Fruit fly (Drosophila melanogaster) whole organism, embryonic: ENCODE measurements around the gene Sumo.

Experiments
- Adf1 ChIP-seq: fragments of 200-800 bp; sonication (Bioruptor generic); IDR thresholded peaks from 2 replicates; pipeline ENCODE4 v1.3.6; 2022; ENCODE audit warnings: missing biosample characterization, missing genetic modification characterization
- B-H2 ChIP-seq: fragments of 200-800 bp; sonication (Bioruptor generic); optimal IDR thresholded peaks from 2 replicates; lab custom pipeline; 2018; ENCODE audit warnings: missing biosample characterization, mild to moderate bottlenecking, missing genetic modification characterization
- BEAF-32 ChIP-seq: fragments of 200-800 bp; sonication (Bioruptor generic); optimal IDR thresholded peaks from 3 replicates; lab custom pipeline; 2017; ENCODE audit warnings: missing biosample characterization, missing genetic modification characterization, mild to moderate bottlenecking, moderate library complexity, missing genetic modification reagents
- Bgb ChIP-seq: fragments of 200-800 bp; sonication (Bioruptor generic); IDR thresholded peaks from 2 replicates; pipeline ENCODE4 v1.3.6; 2022; ENCODE audit warnings: missing biosample characterization, missing genetic modification characterization; ENCODE audit not compliant: partially characterized antibody
- CG10147 ChIP-seq: fragments of 200-800 bp; sonication (Bioruptor generic); optimal IDR thresholded peaks from 2 replicates; lab custom pipeline; 2019; ENCODE audit warnings: missing biosample characterization, mild to moderate bottlenecking, missing genetic modification characterization, moderate library complexity
- CG10366 ChIP-seq: fragments of 200-800 bp; sonication (Bioruptor generic); IDR thresholded peaks from 2 replicates; pipeline ENCODE4 v1.3.6; 2022; ENCODE audit warnings: missing biosample characterization, missing genetic modification characterization
- CG10565 ChIP-seq: fragments of 200-800 bp; sonication (Bioruptor generic); optimal IDR thresholded peaks from 3 replicates; lab custom pipeline; 2016; ENCODE audit warnings: missing biosample characterization, mild to moderate bottlenecking, missing genetic modification characterization
- CG12236 ChIP-seq: fragments of 200-800 bp; sonication (Bioruptor generic); optimal IDR thresholded peaks from 2 replicates; lab custom pipeline; 2016; ENCODE audit warnings: missing biosample characterization, missing genetic modification characterization
- CG12659 ChIP-seq: fragments of 200-800 bp; sonication (Bioruptor generic); optimal IDR thresholded peaks from 3 replicates; lab custom pipeline; 2017; ENCODE audit warnings: mild to moderate bottlenecking, missing biosample characterization, missing genetic modification reagents, missing genetic modification characterization
- CG13287 ChIP-seq: fragments of 200-800 bp; sonication (Bioruptor generic); IDR thresholded peaks from 2 replicates; pipeline ENCODE4 v1.3.6; 2022; ENCODE audit warnings: missing biosample characterization, missing genetic modification characterization; ENCODE audit not compliant: partially characterized antibody
- CG14710 ChIP-seq: fragments of 200-800 bp; sonication (Bioruptor generic); optimal IDR thresholded peaks from 3 replicates; lab custom pipeline; 2019; ENCODE audit warnings: missing biosample characterization, mild to moderate bottlenecking, missing genetic modification characterization, moderate library complexity
- CG14860 ChIP-seq: fragments of 200-800 bp; sonication (Bioruptor generic); IDR thresholded peaks from 3 replicates; pipeline ENCODE4 v1.3.6; 2022; ENCODE audit warnings: missing biosample characterization, missing genetic modification characterization; ENCODE audit not compliant: partially characterized antibody
- CG1529 ChIP-seq: fragments of 200-800 bp; sonication (Bioruptor generic); optimal IDR thresholded peaks from 3 replicates; lab custom pipeline; 2018; ENCODE audit warnings: missing biosample characterization, missing genetic modification characterization
- CG1603 ChIP-seq: fragments of 200-800 bp; sonication (Bioruptor generic); optimal IDR thresholded peaks from 2 replicates; lab custom pipeline; 2019; ENCODE audit warnings: missing biosample characterization, mild to moderate bottlenecking, missing genetic modification characterization, moderate library complexity
- CG17328 ChIP-seq: fragments of 200-800 bp; sonication (Bioruptor generic); IDR thresholded peaks from 2 replicates; pipeline ENCODE4 v1.3.6; 2022; ENCODE audit warnings: missing biosample characterization, missing genetic modification characterization
- CG17829 ChIP-seq: fragments of 200-800 bp; optimal IDR thresholded peaks from 2 replicates; lab custom pipeline; 2019; ENCODE audit warnings: missing biosample characterization, mild to moderate bottlenecking, missing genetic modification characterization, moderate library complexity
- CG1832 ChIP-seq: fragments of 200-800 bp; sonication (Bioruptor generic); optimal IDR thresholded peaks from 2 replicates; lab custom pipeline; 2017; ENCODE audit warnings: missing biosample characterization, mild to moderate bottlenecking, missing genetic modification characterization, inconsistent platforms
- CG18764 ChIP-seq: fragments of 200-800 bp; sonication (Bioruptor generic); optimal IDR thresholded peaks from 3 replicates; lab custom pipeline; 2016; ENCODE audit warnings: missing biosample characterization, missing genetic modification characterization
- CG30020 ChIP-seq: fragments of 200-800 bp; optimal IDR thresholded peaks from 2 replicates; lab custom pipeline; 2019; ENCODE audit warnings: missing biosample characterization, mild to moderate bottlenecking, missing genetic modification characterization, moderate library complexity
- CG31441 ChIP-seq: fragments of 200-800 bp; sonication (Bioruptor generic); IDR thresholded peaks from 2 replicates; pipeline ENCODE4 v1.3.6; 2022; ENCODE audit warnings: missing biosample characterization, missing genetic modification characterization
- CG34224 ChIP-seq: fragments of 200-800 bp; sonication (Bioruptor generic); IDR thresholded peaks from 3 replicates; pipeline ENCODE4 v1.3.6; 2022; ENCODE audit warnings: missing biosample characterization, missing genetic modification characterization; ENCODE audit not compliant: partially characterized antibody
- CG34422 ChIP-seq: fragments of 200-800 bp; sonication (Bioruptor generic); IDR thresholded peaks from 3 replicates; pipeline ENCODE4 v1.3.6; 2022; ENCODE audit warnings: missing biosample characterization, missing genetic modification characterization
- CG43689 ChIP-seq: fragments of 200-800 bp; sonication (Bioruptor generic); IDR thresholded peaks from 2 replicates; pipeline ENCODE4 v1.3.6; 2022; ENCODE audit warnings: missing biosample characterization, missing genetic modification characterization
- CG4707 ChIP-seq: fragments of 200-800 bp; sonication (Bioruptor generic); optimal IDR thresholded peaks from 2 replicates; lab custom pipeline; 2018; ENCODE audit warnings: missing biosample characterization, mild to moderate bottlenecking, missing genetic modification characterization, moderate library complexity
- CG7556 ChIP-seq: fragments of 200-800 bp; sonication (Bioruptor generic); optimal IDR thresholded peaks from 2 replicates; lab custom pipeline; 2017; ENCODE audit warnings: missing biosample characterization, mild to moderate bottlenecking, missing genetic modification characterization
- CrebB ChIP-seq: fragments of 200-800 bp; sonication (Bioruptor generic); optimal IDR thresholded peaks from 3 replicates; lab custom pipeline; 2018; ENCODE audit warnings: missing biosample characterization, mild to moderate bottlenecking, missing genetic modification characterization
- D19B ChIP-seq: fragments of 200-800 bp; sonication (Bioruptor generic); optimal IDR thresholded peaks from 2 replicates; lab custom pipeline; 2017; ENCODE audit warnings: missing biosample characterization, mild to moderate bottlenecking, missing genetic modification characterization
- Ets97D ChIP-seq: fragments of 200-800 bp; sonication (Bioruptor generic); optimal IDR thresholded peaks from 3 replicates; lab custom pipeline; 2016; ENCODE audit warnings: missing biosample characterization, missing genetic modification characterization
- MBD-R2 ChIP-seq: fragments of 200-800 bp; sonication (Bioruptor generic); IDR thresholded peaks from 2 replicates; pipeline ENCODE4 v1.3.6; 2022; ENCODE audit warnings: missing biosample characterization, missing genetic modification characterization
- MTF-1 ChIP-seq: fragments of 200-800 bp; sonication (Bioruptor generic); optimal IDR thresholded peaks from 2 replicates; lab custom pipeline; 2018; ENCODE audit warnings: missing biosample characterization, mild to moderate bottlenecking, missing genetic modification characterization, borderline replicate concordance
- PHDP ChIP-seq: fragments of 200-800 bp; sonication (Bioruptor generic); optimal IDR thresholded peaks from 3 replicates; lab custom pipeline; 2018; ENCODE audit warnings: missing biosample characterization, mild to moderate bottlenecking, missing genetic modification characterization, moderate library complexity
- abd-A ChIP-seq: fragments of 200-800 bp; sonication (Bioruptor generic); optimal IDR thresholded peaks from 3 replicates; lab custom pipeline; 2019; ENCODE audit warnings: missing biosample characterization, mild to moderate bottlenecking, missing genetic modification characterization, moderate library complexity
- ac ChIP-seq: fragments of 200-800 bp; sonication (Bioruptor generic); optimal IDR thresholded peaks from 3 replicates; lab custom pipeline; 2017; ENCODE audit warnings: missing biosample characterization, mild to moderate bottlenecking, missing genetic modification characterization
- ash1 ChIP-seq: fragments of 200-800 bp; sonication (Bioruptor generic); optimal IDR thresholded peaks from 2 replicates; lab custom pipeline; 2018; ENCODE audit warnings: missing biosample characterization, mild to moderate bottlenecking, missing genetic modification characterization
- cad ChIP-seq: fragments of >200 bp; optimal IDR thresholded peaks from 2 replicates; lab custom pipeline; 2017; ENCODE audit warnings: missing biosample characterization, missing genetic modification characterization
- cg ChIP-seq: fragments of 200-800 bp; sonication (Bioruptor generic); optimal IDR thresholded peaks from 3 replicates; lab custom pipeline; 2019; ENCODE audit warnings: missing biosample characterization, mild to moderate bottlenecking, missing genetic modification characterization, moderate library complexity
- chinmo ChIP-seq: fragments of 200-800 bp; sonication (Bioruptor generic); IDR thresholded peaks from 4 replicates; pipeline ENCODE4 v1.3.6; 2022; ENCODE audit warnings: missing biosample characterization, missing genetic modification characterization; ENCODE audit not compliant: partially characterized antibody
- dati ChIP-seq: fragments of 200-800 bp; sonication (Bioruptor generic); IDR thresholded peaks from 2 replicates; pipeline ENCODE4 v1.3.6; 2022; ENCODE audit warnings: missing biosample characterization, missing genetic modification characterization
- gcm ChIP-seq: fragments of 200-800 bp; sonication (Bioruptor generic); optimal IDR thresholded peaks from 2 replicates; lab custom pipeline; 2019; ENCODE audit warnings: missing biosample characterization, mild to moderate bottlenecking, missing genetic modification characterization, moderate library complexity
- ham ChIP-seq: fragments of 200-800 bp; sonication (Bioruptor generic); IDR thresholded peaks from 2 replicates; pipeline ENCODE4 v1.3.6; 2022; ENCODE audit warnings: missing biosample characterization, missing genetic modification characterization
- hbn ChIP-seq: fragments of 200-800 bp; sonication (Bioruptor generic); IDR thresholded peaks from 2 replicates; pipeline ENCODE4 v1.3.6; 2022; ENCODE audit warnings: missing biosample characterization, missing genetic modification characterization; ENCODE audit not compliant: partially characterized antibody
- inv ChIP-seq: fragments of 200-800 bp; sonication (Bioruptor generic); IDR thresholded peaks from 2 replicates; pipeline ENCODE4 v1.3.6; 2022; ENCODE audit warnings: missing biosample characterization, missing genetic modification characterization; ENCODE audit not compliant: partially characterized antibody
- jigr1 ChIP-seq: fragments of 200-800 bp; sonication (Bioruptor generic); IDR thresholded peaks from 3 replicates; pipeline ENCODE4 v1.3.6; 2022; ENCODE audit warnings: missing biosample characterization, missing genetic modification characterization
- knrl ChIP-seq: fragments of 200-800 bp; sonication (Bioruptor generic); IDR thresholded peaks from 3 replicates; pipeline ENCODE4 v1.3.6; 2022; ENCODE audit warnings: missing biosample characterization, missing genetic modification characterization; ENCODE audit not compliant: partially characterized antibody
- luna ChIP-seq: fragments of 200-800 bp; sonication (Bioruptor generic); optimal IDR thresholded peaks from 2 replicates; lab custom pipeline; 2016; ENCODE audit warnings: missing biosample characterization, missing genetic modification characterization
- org-1 ChIP-seq: fragments of 200-800 bp; sonication (Bioruptor generic); optimal IDR thresholded peaks from 2 replicates; lab custom pipeline; 2017; ENCODE audit warnings: missing biosample characterization, missing genetic modification characterization
- pfk ChIP-seq: fragments of 200-800 bp; sonication (Bioruptor generic); optimal IDR thresholded peaks from 2 replicates; lab custom pipeline; 2018; ENCODE audit warnings: missing biosample characterization, mild to moderate bottlenecking, missing genetic modification characterization, moderate library complexity
- slp2 ChIP-seq: fragments of 200-800 bp; sonication (Bioruptor generic); optimal IDR thresholded peaks from 2 replicates; lab custom pipeline; 2016; ENCODE audit warnings: missing biosample characterization, missing genetic modification characterization

The Sumo gene

DNA sequence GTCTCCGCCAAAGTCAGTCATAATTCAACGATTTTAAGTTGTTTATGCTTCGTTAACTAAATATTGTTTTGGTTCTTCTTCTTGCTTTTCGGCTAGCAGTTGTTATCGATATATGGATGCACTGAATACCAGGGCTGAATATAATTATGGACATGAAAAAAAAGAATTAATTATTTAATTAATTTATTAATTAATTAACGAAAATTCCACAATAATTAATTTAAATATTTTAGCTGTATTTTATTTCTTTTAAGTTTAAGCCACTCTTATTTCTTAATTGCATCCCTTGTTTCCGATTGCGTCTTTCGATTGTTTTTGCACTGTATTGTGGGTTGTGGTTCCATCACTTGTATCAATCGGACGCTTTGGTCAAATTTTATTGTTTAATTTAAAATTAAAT, 17.3 kb downstream of the Sumo start, which contains the start of the genes Gas41 and SA1 (continued):
- TF ChIP-seq CG10565 (GFP tag; lab: Kevin White, UChicago) (no peak), org-1 (GFP tag; lab: Kevin White, UChicago) (no peak), ac (GFP tag; lab: Kevin White, UChicago) (no peak), abd-A (no peak), dati (GFP tag; lab: Robert Waterston, UW) (no peak), Ets97D (GFP tag; lab: Kevin White, UChicago) (peak; percentile 66), CG1529 (GFP tag; lab: Kevin White, UChicago) (no peak), ham (peak; percentile 62; the same call in 1 of the 2 replicates)

DNA sequence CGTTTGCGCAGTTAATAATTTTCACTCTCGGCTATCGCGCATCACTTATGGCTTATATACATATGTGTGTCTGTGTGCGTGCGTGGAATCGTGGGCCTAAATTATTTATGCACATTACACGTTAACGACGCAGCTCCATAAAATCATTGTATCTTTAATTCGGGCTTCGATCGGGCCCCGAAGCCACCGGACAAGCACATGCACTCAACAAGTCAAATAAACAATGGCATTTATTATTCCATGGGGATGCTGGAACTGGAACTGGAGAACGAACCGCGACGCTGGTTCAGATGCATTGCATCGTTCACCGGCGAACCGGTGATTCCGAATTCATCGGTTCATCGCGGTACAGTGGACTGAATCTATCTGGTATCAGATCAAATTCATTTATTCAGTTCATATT, 18.9 kb downstream of the Sumo start, which contains the start of gene ihog:
TSS of gene ihog (minus strand) at position 269 of the 403 bp plus-strand sequence.
- 0 out of 2 replicates have a peak, but pooled peaks have one; percentile 17 for TF ChIP-seq CG10366 (GFP tag; lab: Robert Waterston, UW)
- TF ChIP-seq CrebB (tag; lab: Kevin White, UChicago), result peak; percentile 10
- no peak for TF ChIP-seq CG1832
- TF ChIP-seq ash1 (GFP tag; lab: Kevin White, UChicago), result no peak
- TF ChIP-seq B-H2, result peak; percentile 22
- TF ChIP-seq Adf1 (GFP tag; lab: Robert Waterston, UW), result peak; percentile 52; the same call in 1 of the 2 replicates
- TF ChIP-seq knrl (GFP tag; lab: Robert Waterston, UW), result peak; percentile 66; the same call in 2 of the 3 replicates
- no peak for TF ChIP-seq CG18764 (GFP tag; lab: Kevin White, UChicago)
- peak; percentile 87 for TF ChIP-seq CG4707 (GFP tag; lab: Kevin White, UChicago)
- TF ChIP-seq jigr1 (GFP tag; lab: Robert Waterston, UW), result no peak
- TF ChIP-seq inv, result peak; percentile 39; the same call in 1 of the 2 replicates
- no peak for TF ChIP-seq cad (GFP tag; lab: Kevin White, UChicago)
- no peak for TF ChIP-seq slp2 (GFP tag; lab: Kevin White, UChicago)
- peak; percentile 70 for TF ChIP-seq CG13287 (GFP tag; lab: Robert Waterston, UW)
- peak; percentile 68; the same call in 1 of the 2 replicates for TF ChIP-seq MBD-R2 (GFP tag; lab: Robert Waterston, UW)
- peak; percentile 12 for TF ChIP-seq CG17829
- TF ChIP-seq BEAF-32 (GFP tag; lab: Kevin White, UChicago), result peak; percentile 48
- TF ChIP-seq MTF-1 (GFP tag; lab: Kevin White, UChicago), result no peak
- peak; percentile 99 for TF ChIP-seq chinmo (GFP tag; lab: Robert Waterston, UW)
- no peak for TF ChIP-seq CG17328 (GFP tag; lab: Robert Waterston, UW)
- peak; percentile 31 for TF ChIP-seq CG12659
- peak; percentile 16 for TF ChIP-seq CG14710 (tag; lab: Kevin White, UChicago)
- TF ChIP-seq CG34224 (GFP tag; lab: Robert Waterston, UW), result peak; percentile 52; the same call in 2 of the 3 replicates
- peak; percentile 81 for TF ChIP-seq pfk (GFP tag; lab: Kevin White, UChicago)
- peak; percentile 59 for TF ChIP-seq Bgb (GFP tag; lab: Robert Waterston, UW)
- peak; percentile 15 for TF ChIP-seq gcm
- peak; percentile 45 for TF ChIP-seq CG30020 (tag; lab: Kevin White, UChicago)
- TF ChIP-seq luna, result no peak
- peak; percentile 20 for TF ChIP-seq CG7556 (GFP tag; lab: Kevin White, UChicago)
- no peak for TF ChIP-seq CG10147 (GFP tag; lab: Kevin White, UChicago)
- no peak for TF ChIP-seq CG43689 (GFP tag; lab: Robert Waterston, UW)
- peak; percentile 47 for TF ChIP-seq CG1603 (tag; lab: Kevin White, UChicago)
- peak; percentile 6 for TF ChIP-seq CG12236
- 0 out of 2 replicates have a peak, but pooled peaks have one; percentile 23 for TF ChIP-seq hbn (GFP tag; lab: Robert Waterston, UW)
- peak; percentile 0 for TF ChIP-seq PHDP (tag; lab: Kevin White, UChicago)
- TF ChIP-seq CG14860 (GFP tag; lab: Robert Waterston, UW), result peak; percentile 66
- peak; percentile 35; the same call in 1 of the 3 replicates for TF ChIP-seq CG34422 (GFP tag; lab: Robert Waterston, UW)
- TF ChIP-seq cg, result peak; percentile 79
- no peak for TF ChIP-seq D19B (GFP tag; lab: Kevin White, UChicago)
- peak; percentile 41; the same call in 1 of the 2 replicates for TF ChIP-seq CG31441 (GFP tag; lab: Robert Waterston, UW)
